Worm (Caenorhabditis elegans): ENCODE results near the gene col-157.

col-157 gene

DNA sequence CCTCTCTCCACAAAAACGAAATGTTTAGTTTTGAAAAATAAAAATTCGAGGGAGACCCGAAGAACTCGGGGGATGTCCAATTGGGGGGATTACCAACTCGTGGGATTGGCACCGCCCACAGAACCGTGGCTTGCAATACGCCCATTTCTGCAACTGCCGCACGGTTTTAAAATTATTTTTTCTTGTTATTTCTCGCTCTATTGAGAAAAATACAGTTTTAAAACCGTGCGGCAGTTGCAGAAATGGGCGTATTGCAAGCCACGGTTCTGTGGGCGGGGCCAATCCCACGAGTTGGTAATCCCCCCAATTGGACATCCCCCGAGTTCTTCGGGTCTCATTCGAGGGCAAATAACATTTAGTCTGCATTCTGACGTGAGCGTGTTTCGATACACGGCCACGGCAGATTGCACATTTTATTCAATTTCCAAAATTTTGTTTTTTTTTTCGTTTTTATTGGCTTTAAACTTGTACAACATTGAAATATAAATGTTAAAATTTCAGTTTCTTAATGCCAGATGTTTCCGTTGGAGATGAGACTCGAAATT lies 21.1 kb downstream of the col-157 start, which contains the start of the genes C55A6.1 and C55A6.10:
TSS of gene C55A6.1 (minus strand) at position 116 of the 545 bp plus-strand sequence.
TSS of gene C55A6.10 (plus strand) at position 495 of the 545 bp plus-strand sequence.
- TF ChIP-seq ces-1 (GFP tag; optimal IDR thresholded peaks at IDR 0.05) (peak; percentile 68), lin-13 (tag; optimal IDR thresholded peaks at IDR 0.05) (peak; percentile 12), hlh-1 (tag; optimal IDR thresholded peaks at IDR 0.05) (peak; percentile 1), mep-1 (tag; optimal IDR thresholded peaks at IDR 0.05) (peak; percentile 36), drap-1 (GFP tag; optimal IDR thresholded peaks at IDR 0.05) (peak; percentile 43), lsy-2 (tag; optimal IDR thresholded peaks at IDR 0.05) (peak; percentile 31), M03D4.4 (tag; optimal IDR thresholded peaks at IDR 0.05) (peak; percentile 1), nhr-237 (tag; optimal IDR thresholded peaks at IDR 0.05) (peak; percentile 10), sptf-1 (tag; optimal IDR thresholded peaks at IDR 0.05) (peak; percentile 41), cnd-1 (tag; optimal IDR thresholded peaks at IDR 0.05) (peak; percentile 25)

DNA sequence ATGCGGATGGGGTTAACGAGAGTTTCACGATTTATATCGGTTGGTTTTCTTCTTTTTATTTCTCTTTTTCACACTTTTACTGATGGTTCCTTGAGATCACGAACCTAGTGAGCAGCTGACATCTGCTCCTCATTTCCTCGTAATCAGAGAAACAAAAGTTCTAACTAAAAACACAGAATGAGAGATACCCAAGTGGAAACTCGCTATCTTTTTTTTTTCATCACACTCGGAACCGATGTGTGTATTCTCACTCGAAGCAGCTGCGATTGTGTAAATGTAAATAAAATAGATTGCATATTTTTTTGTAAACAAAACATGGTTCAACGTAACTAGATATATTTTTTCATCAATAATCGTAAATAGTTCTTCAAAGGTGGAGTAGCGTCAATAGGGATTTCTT lies 22.5 kb downstream of the col-157 start:
- TF ChIP-seq pha-4 (tag; optimal IDR thresholded peaks at IDR 0.05) (no peak), ceh-39 (tag; optimal IDR thresholded peaks at IDR 0.05) (no peak), unc-120 (tag; optimal IDR thresholded peaks at IDR 0.05; ENCODE audit: poor library complexity, severe bottlenecking) (peak; percentile 55), hlh-1 (tag; optimal IDR thresholded peaks at IDR 0.05) (peak; percentile 82)

ce11 chrV:11508773-11509172 lies 24.9 kb downstream of the col-157 start, which contains the start of gene ttll-5:
TSS of gene ttll-5 (plus strand) at chrV:11509060.
- TF ChIP-seq sptf-1 (tag; optimal IDR thresholded peaks at IDR 0.05), result no peak
- no peak for TF ChIP-seq unc-62 (GFP tag; optimal IDR thresholded peaks at IDR 0.05)
- TF ChIP-seq ham-2 (GFP tag; optimal IDR thresholded peaks at IDR 0.05), result no peak
- TF ChIP-seq lin-13 (tag; optimal IDR thresholded peaks at IDR 0.05), result no peak
- TF ChIP-seq lsy-2 (tag; optimal IDR thresholded peaks at IDR 0.05), result no peak
- TF ChIP-seq M03D4.4 (tag; optimal IDR thresholded peaks at IDR 0.05), result no peak
- no peak for TF ChIP-seq lin-32 (GFP tag; optimal IDR thresholded peaks at IDR 0.05)

ce11 chrV:11513432-11513831 lies 29.6 kb downstream of the col-157 start, which contains the start of gene C55A6.3:
TSS of gene C55A6.3 (minus strand) at chrV:11513532.
- TF ChIP-seq ceh-39 (tag; optimal IDR thresholded peaks at IDR 0.05) (no peak), mls-2 (tag; optimal IDR thresholded peaks at IDR 0.05) (no peak), nhr-237 (tag; optimal IDR thresholded peaks at IDR 0.05) (no peak), elt-1 (tag; optimal IDR thresholded peaks at IDR 0.05; ENCODE audit: borderline replicate concordance, insufficient read depth) (no peak), zip-8 (tag; optimal IDR thresholded peaks at IDR 0.05) (no peak), tbx-8 (GFP tag; optimal IDR thresholded peaks at IDR 0.05) (no peak), elt-3 (tag; optimal IDR thresholded peaks at IDR 0.05) (no peak), ztf-11 (tag; optimal IDR thresholded peaks at IDR 0.05) (no peak), nhr-12 (tag; optimal IDR thresholded peaks at IDR 0.05) (no peak), bed-3 (GFP tag; optimal IDR thresholded peaks at IDR 0.05) (no peak), nhr-2 (tag; optimal IDR thresholded peaks at IDR 0.05) (no peak)

ce11 chrV:11514677-11515076 lies 30.8 kb downstream of the col-157 start, which contains the start of gene C55A6.6:
TSS of gene C55A6.6 (minus strand) at chrV:11514737.
- no peak for TF ChIP-seq ceh-43 (GFP tag; optimal IDR thresholded peaks at IDR 0.05)
- no peak for TF ChIP-seq nhr-237 (tag; optimal IDR thresholded peaks at IDR 0.05)
- no peak for TF ChIP-seq pha-4 (tag; optimal IDR thresholded peaks at IDR 0.05)
- no peak for TF ChIP-seq mep-1 (tag; optimal IDR thresholded peaks at IDR 0.05)
- TF ChIP-seq ham-2 (GFP tag; optimal IDR thresholded peaks at IDR 0.05), result no peak
- no peak for TF ChIP-seq elt-3 (tag; optimal IDR thresholded peaks at IDR 0.05)
- no peak for TF ChIP-seq sptf-1 (tag; optimal IDR thresholded peaks at IDR 0.05)
- no peak for TF ChIP-seq mab-5 (tag; optimal IDR thresholded peaks at IDR 0.05)
- TF ChIP-seq hlh-1 (tag; optimal IDR thresholded peaks at IDR 0.05), result no peak
- no peak for TF ChIP-seq unc-39 (tag; optimal IDR thresholded peaks at IDR 0.05)
- TF ChIP-seq ceh-39 (tag; optimal IDR thresholded peaks at IDR 0.05), result no peak

- TF ChIP-seq hlh-1 (tag; optimal IDR thresholded peaks at IDR 0.05) (no peak), unc-62 (GFP tag; optimal IDR thresholded peaks at IDR 0.05) (no peak)
These were observed 31.3 kb downstream of the col-157 start for ce11 chrV:11515145-11515544.
